Worm (Caenorhabditis elegans) whole organism, early embryonic: ENCODE results near the gene nspc-10.

Source experiments
- B0310.2 ChIP-seq: sonication (generic microtip); optimal IDR thresholded peaks from 2 replicates; lab custom pipeline; 2016; ENCODE audit warnings: mild to moderate bottlenecking, missing genetic modification characterization, missing compliant biosample characterization
- F13C5.2 ChIP-seq: sonication (generic microtip); optimal IDR thresholded peaks from 2 replicates; lab custom pipeline; 2017; ENCODE audit warnings: mild to moderate bottlenecking, missing genetic modification characterization, inconsistent platforms, missing compliant biosample characterization
- aly-1 ChIP-seq: sonication (generic microtip); optimal IDR thresholded peaks from 2 replicates; lab custom pipeline; 2016; ENCODE audit warnings: missing genetic modification characterization, missing compliant biosample characterization
- ama-1 ChIP-seq: fragments of 150-350 bp; optimal IDR thresholded peaks from 2 replicates; lab custom pipeline; 2014
- ceh-13 ChIP-seq: fragments of 200-800 bp; sonication (Bioruptor generic); optimal IDR thresholded peaks from 2 replicates; lab custom pipeline; 2018; ENCODE audit warnings: mild to moderate bottlenecking, missing genetic modification characterization, missing compliant biosample characterization
- ceh-36 ChIP-seq: sonication (generic microtip); optimal IDR thresholded peaks from 2 replicates; lab custom pipeline; 2016; ENCODE audit warnings: missing genetic modification characterization, inconsistent platforms, missing compliant biosample characterization
- ets-7 ChIP-seq: sonication (generic microtip); optimal IDR thresholded peaks from 2 replicates; lab custom pipeline; 2016; ENCODE audit warnings: missing genotype, missing genetic modification characterization, missing compliant biosample characterization
- flt-1 ChIP-seq: fragments of 200-800 bp; sonication (Bioruptor generic); IDR thresholded peaks from 2 replicates; pipeline ENCODE4 v1.3.6; 2022; ENCODE audit warnings: missing genetic modification characterization, missing compliant biosample characterization
- hmbx-1 ChIP-seq: sonication (generic microtip); optimal IDR thresholded peaks from 2 replicates; lab custom pipeline; 2016; ENCODE audit warnings: mild to moderate bottlenecking, missing genetic modification characterization, missing compliant biosample characterization
- hmg-4 ChIP-seq: fragments of 200-800 bp; sonication (Bioruptor generic); optimal IDR thresholded peaks from 2 replicates; lab custom pipeline; 2018; ENCODE audit warnings: mild to moderate bottlenecking, missing genetic modification characterization, missing compliant biosample characterization
- hnd-1 ChIP-seq: sonication (generic microtip); optimal IDR thresholded peaks from 2 replicates; lab custom pipeline; 2016; ENCODE audit warnings: missing genetic modification characterization, missing compliant biosample characterization
- pes-1 ChIP-seq: fragments of 200-800 bp; sonication (Bioruptor generic); IDR thresholded peaks from 2 replicates; pipeline ENCODE4 v1.3.6; 2022; ENCODE audit warnings: missing genetic modification reagents, missing genetic modification characterization, missing compliant biosample characterization
- scrt-1 ChIP-seq: fragments of 200-800 bp; sonication (Bioruptor generic); IDR thresholded peaks from 2 replicates; pipeline ENCODE4 v1.3.6; 2022; ENCODE audit warnings: missing genetic modification characterization, missing compliant biosample characterization
- sea-1 ChIP-seq: fragments of 200-800 bp; sonication (Bioruptor generic); conservative IDR thresholded peaks from 2 replicates; pipeline ENCODE4 v1.3.6; 2022; ENCODE audit warnings: missing genetic modification characterization, missing compliant biosample characterization
- tbx-11 ChIP-seq: fragments of 200-800 bp; sonication (Bioruptor generic); IDR thresholded peaks from 2 replicates; pipeline ENCODE4 v1.3.6; 2022; ENCODE audit warnings: missing genetic modification characterization, missing compliant biosample characterization
- tbx-37 ChIP-seq: fragments of 200-800 bp; sonication (Bioruptor generic); conservative IDR thresholded peaks from 2 replicates; pipeline ENCODE4 v1.3.6; 2022; ENCODE audit warnings: missing genetic modification reagents, missing genetic modification characterization, missing compliant biosample characterization
- tra-4 ChIP-seq: sonication (generic microtip); optimal IDR thresholded peaks from 2 replicates; lab custom pipeline; 2017; ENCODE audit warnings: missing genetic modification characterization, missing compliant biosample characterization

nspc-10 gene

DNA sequence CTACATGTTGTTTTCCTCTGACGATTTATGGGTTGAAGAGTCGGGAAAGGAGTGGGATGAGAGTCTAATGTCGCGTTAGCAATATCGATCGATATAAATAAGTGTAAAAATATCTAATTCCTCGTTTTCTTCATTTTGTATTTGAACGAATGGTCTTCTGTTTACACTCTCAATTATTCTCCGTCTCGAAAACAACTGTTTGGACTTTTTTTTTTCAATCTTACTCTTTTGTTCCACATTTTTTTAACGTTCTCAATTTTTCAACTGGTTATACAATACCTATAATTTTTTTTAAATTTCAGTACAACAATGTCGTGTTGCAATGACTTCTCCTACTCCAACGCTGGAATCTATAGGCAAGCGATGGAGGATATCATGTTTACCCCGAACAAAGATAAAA is 22.1 kb upstream of the nspc-10 start, which contains the start of gene F17A2.13:
Gene F17A2.13 (plus strand): TSS at position 301 of the 400 bp plus-strand sequence.
- no peak for TF ChIP-seq tbx-11 (GFP tag; lab: Robert Waterston, UW)
- TF ChIP-seq ets-7: no peak
- TF ChIP-seq tra-4 (tag; lab: Kevin White, UChicago): no peak
- no peak for TF ChIP-seq aly-1 (tag; lab: Kevin White, UChicago)
- TF ChIP-seq scrt-1 (GFP tag; lab: Robert Waterston, UW): no peak
- TF ChIP-seq F13C5.2 (tag; lab: Kevin White, UChicago): no peak
- TF ChIP-seq hmg-4 (GFP tag; lab: Kevin White, UChicago): no peak
- TF ChIP-seq ceh-36: no peak
- no peak for TF ChIP-seq pes-1 (GFP tag; lab: Robert Waterston, UW)
- no peak for TF ChIP-seq ceh-13 (GFP tag; lab: Kevin White, UChicago)
- TF ChIP-seq tbx-37 (GFP tag; lab: Robert Waterston, UW): no peak
- TF ChIP-seq sea-1 (GFP tag; lab: Robert Waterston, UW): no peak
- no peak for TF ChIP-seq ama-1 (lab: Kevin White, UChicago)
- no peak for TF ChIP-seq B0310.2
- no peak for TF ChIP-seq hmbx-1
- TF ChIP-seq hnd-1 (tag; lab: Kevin White, UChicago): no peak
- TF ChIP-seq flt-1: no peak

DNA sequence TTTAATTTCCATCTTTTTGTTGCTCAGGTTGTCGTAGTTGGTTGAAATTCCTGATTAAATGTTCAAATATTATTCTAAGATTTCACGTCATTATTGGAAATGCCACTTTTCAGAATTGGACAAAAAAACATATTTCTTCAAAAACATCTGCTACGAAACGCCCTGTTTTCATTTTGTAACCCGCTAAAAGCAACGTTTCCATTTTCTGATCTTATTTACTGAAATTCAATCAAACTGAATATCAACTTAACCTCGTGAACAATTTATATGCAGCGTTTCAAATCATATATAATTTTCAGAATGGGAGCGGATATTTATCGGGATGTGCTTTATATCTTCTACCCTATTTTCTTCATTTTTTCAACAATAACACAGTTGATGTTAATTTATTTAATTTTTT is 20.0 kb upstream of the nspc-10 start, which contains the start of gene srd-40:
Gene srd-40 (plus strand): TSS at position 301 of the 400 bp plus-strand sequence.
- TF ChIP-seq ama-1 (lab: Kevin White, UChicago) (no peak), hmg-4 (GFP tag; lab: Kevin White, UChicago) (no peak), scrt-1 (GFP tag; lab: Robert Waterston, UW) (no peak), hnd-1 (tag; lab: Kevin White, UChicago) (no peak), ceh-13 (GFP tag; lab: Kevin White, UChicago) (no peak), B0310.2 (no peak), F13C5.2 (tag; lab: Kevin White, UChicago) (no peak), tra-4 (tag; lab: Kevin White, UChicago) (no peak), ceh-36 (no peak), tbx-37 (GFP tag; lab: Robert Waterston, UW) (no peak), flt-1 (no peak), ets-7 (no peak), tbx-11 (GFP tag; lab: Robert Waterston, UW) (no peak), pes-1 (GFP tag; lab: Robert Waterston, UW) (no peak), aly-1 (tag; lab: Kevin White, UChicago) (no peak), sea-1 (GFP tag; lab: Robert Waterston, UW) (no peak), hmbx-1 (no peak)

DNA sequence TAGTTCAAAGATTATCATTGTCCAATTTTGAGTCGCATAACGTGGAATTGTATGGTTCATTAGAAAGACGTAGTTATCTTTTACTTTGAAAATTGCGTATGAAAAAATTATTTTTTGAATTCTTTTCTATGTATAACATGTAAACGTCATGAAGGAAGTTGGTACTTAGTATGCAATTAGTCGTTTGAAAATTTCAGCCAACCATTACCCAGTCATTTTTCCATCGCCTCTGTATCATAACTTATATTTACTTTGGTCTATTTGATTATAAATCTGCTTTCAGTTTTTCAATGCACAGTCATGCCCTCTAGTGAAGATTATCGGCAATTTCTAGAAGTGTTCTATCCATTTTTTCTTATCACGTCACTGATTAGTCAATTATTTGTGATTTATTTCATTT is 17.0 kb upstream of the nspc-10 start, which contains the start of gene srd-41:
Gene srd-41 (plus strand): TSS at position 301 of the 400 bp plus-strand sequence.
- no peak for TF ChIP-seq sea-1 (GFP tag; lab: Robert Waterston, UW)
- no peak for TF ChIP-seq ama-1 (lab: Kevin White, UChicago)
- no peak for TF ChIP-seq flt-1
- TF ChIP-seq hmbx-1: no peak
- TF ChIP-seq tbx-11 (GFP tag; lab: Robert Waterston, UW): no peak
- TF ChIP-seq aly-1 (tag; lab: Kevin White, UChicago): no peak
- no peak for TF ChIP-seq hnd-1 (tag; lab: Kevin White, UChicago)
- TF ChIP-seq ceh-13 (GFP tag; lab: Kevin White, UChicago): no peak
- TF ChIP-seq tbx-37 (GFP tag; lab: Robert Waterston, UW): no peak
- TF ChIP-seq B0310.2: no peak
- no peak for TF ChIP-seq scrt-1 (GFP tag; lab: Robert Waterston, UW)
- TF ChIP-seq hmg-4 (GFP tag; lab: Kevin White, UChicago): no peak

DNA sequence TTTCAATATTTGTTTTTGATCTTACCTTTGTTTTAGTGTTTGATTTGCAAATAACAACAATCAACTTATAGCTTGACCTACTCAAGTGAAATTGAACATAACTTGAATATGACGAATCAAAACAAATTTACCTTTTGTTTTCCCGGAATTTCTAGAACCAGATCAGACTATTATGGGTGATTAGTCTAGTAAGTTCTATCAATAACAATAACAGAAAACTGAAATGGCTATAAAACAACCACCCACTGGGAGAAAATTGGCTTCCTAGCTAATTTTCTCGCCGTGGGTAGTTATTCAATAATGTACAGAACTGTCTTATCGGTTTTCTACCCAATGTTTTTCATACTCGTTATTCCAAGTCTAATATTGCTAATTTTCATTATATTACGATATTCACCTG is 14.7 kb upstream of the nspc-10 start, which contains the start of gene srd-45:
Gene srd-45 (plus strand): TSS at position 301 of the 400 bp plus-strand sequence.
- TF ChIP-seq ceh-13 (GFP tag; lab: Kevin White, UChicago) (no peak), F13C5.2 (tag; lab: Kevin White, UChicago) (no peak), hmbx-1 (no peak), aly-1 (tag; lab: Kevin White, UChicago) (no peak), tra-4 (tag; lab: Kevin White, UChicago) (no peak), tbx-37 (GFP tag; lab: Robert Waterston, UW) (no peak), scrt-1 (GFP tag; lab: Robert Waterston, UW) (no peak), ama-1 (lab: Kevin White, UChicago) (no peak), sea-1 (GFP tag; lab: Robert Waterston, UW) (no peak), B0310.2 (no peak), hnd-1 (tag; lab: Kevin White, UChicago) (no peak), tbx-11 (GFP tag; lab: Robert Waterston, UW) (no peak), hmg-4 (GFP tag; lab: Kevin White, UChicago) (no peak)

DNA sequence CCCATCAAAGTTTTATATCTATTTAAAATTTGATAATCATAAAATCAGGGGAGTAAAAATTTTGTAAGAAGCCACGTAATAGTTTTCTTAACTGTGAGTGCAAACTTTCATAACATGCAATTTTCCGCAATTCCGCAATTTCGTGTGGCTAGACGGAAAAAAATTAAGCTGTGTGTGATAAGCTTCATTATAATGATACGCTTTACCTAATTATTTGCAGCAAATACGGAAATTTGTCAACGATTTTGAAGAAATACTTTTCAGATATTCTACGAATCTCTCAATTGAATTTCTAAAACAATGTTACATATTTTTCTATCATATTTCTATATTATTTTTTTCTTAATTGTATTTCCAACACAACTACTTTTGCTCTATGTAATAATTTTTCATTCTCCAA is 11.6 kb upstream of the nspc-10 start, which contains the start of gene srd-46:
Gene srd-46 (plus strand): TSS at position 301 of the 400 bp plus-strand sequence.
- TF ChIP-seq ama-1 (lab: Kevin White, UChicago) (no peak), pes-1 (GFP tag; lab: Robert Waterston, UW) (no peak), ets-7 (no peak), hmbx-1 (no peak), tbx-37 (GFP tag; lab: Robert Waterston, UW) (no peak), B0310.2 (no peak), tra-4 (tag; lab: Kevin White, UChicago) (no peak), scrt-1 (GFP tag; lab: Robert Waterston, UW) (no peak), hmg-4 (GFP tag; lab: Kevin White, UChicago) (no peak), aly-1 (tag; lab: Kevin White, UChicago) (no peak), F13C5.2 (tag; lab: Kevin White, UChicago) (no peak), flt-1 (no peak), ceh-13 (GFP tag; lab: Kevin White, UChicago) (no peak)

DNA sequence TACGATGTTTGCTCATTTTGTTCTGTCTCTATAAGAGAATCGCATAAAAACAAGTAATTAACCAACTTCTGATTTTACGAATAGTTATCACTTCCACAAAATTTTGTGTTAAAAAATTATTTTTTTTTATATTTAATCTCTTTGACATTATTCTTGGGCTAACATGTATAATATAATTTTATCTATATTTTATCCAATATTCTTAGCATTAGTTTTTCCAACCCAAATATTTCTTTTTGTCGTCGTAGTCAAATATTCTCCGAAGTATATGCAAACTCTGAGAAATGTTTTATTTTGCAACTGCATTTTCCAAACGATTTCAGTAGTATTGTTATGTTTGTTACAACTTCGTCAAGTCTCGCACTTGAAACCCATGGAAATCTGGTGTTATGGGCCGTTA is 9.9 kb upstream of the nspc-10 start, which contains the start of gene srd-47:
Gene srd-47 (plus strand): TSS at position 164 of the 400 bp plus-strand sequence.
- TF ChIP-seq tbx-37 (GFP tag; lab: Robert Waterston, UW): no peak
- no peak for TF ChIP-seq sea-1 (GFP tag; lab: Robert Waterston, UW)
- TF ChIP-seq tbx-11 (GFP tag; lab: Robert Waterston, UW): no peak
- TF ChIP-seq F13C5.2 (tag; lab: Kevin White, UChicago): no peak

DNA sequence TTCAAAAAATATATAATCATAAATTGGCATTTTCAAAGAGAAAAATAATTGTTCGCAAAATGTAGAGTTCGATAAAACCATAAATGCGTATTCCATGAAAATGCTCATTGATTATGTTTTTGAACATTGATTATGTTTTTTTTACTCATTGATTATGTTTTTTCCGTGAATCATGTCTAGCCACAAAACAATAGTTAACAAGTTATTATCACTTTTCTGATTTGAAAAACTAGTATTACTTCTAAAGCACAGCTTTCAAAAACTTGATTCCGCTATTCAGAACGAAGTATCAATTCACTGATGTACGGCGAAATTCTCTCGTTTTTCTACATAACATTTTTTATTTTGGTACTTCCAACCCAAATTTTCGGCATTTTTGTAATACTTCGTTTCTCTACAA is 7.6 kb upstream of the nspc-10 start, which contains the start of gene srd-48:
Gene srd-48 (plus strand): TSS at position 301 of the 400 bp plus-strand sequence.
- TF ChIP-seq scrt-1 (GFP tag; lab: Robert Waterston, UW) (no peak), ceh-36 (no peak), aly-1 (tag; lab: Kevin White, UChicago) (no peak)
